Worm (Caenorhabditis elegans): ENCODE measurements around the gene pqn-71.

ce11 chrV:15445437-15445836 lies 20.0 kb upstream of the pqn-71 start, which contains the start of gene srh-239:
- no peak for TF ChIP-seq dox-1 (GFP tag; IDR thresholded peaks at IDR 0.05)
- no peak for TF ChIP-seq hlh-26 (GFP tag; conservative IDR thresholded peaks at IDR 0.05)
- no peak for TF ChIP-seq lin-40 (tag; optimal IDR thresholded peaks at IDR 0.05)
- no peak for TF ChIP-seq ama-1 (optimal IDR thresholded peaks at IDR 0.05)
- no peak for TF ChIP-seq ama-1 (GFP tag; optimal IDR thresholded peaks at IDR 0.05)
- TF ChIP-seq ceh-100 (GFP tag; IDR thresholded peaks at IDR 0.05), result no peak
- no peak for TF ChIP-seq snpc-4 (GFP tag; optimal IDR thresholded peaks at IDR 0.05)
- no peak for TF ChIP-seq snpc-4 (tag; optimal IDR thresholded peaks at IDR 0.05)

Data from whole organism, young adult.